Worm (Caenorhabditis elegans): ENCODE results near the gene mtm-5.

The mtm-5 gene

DNA sequence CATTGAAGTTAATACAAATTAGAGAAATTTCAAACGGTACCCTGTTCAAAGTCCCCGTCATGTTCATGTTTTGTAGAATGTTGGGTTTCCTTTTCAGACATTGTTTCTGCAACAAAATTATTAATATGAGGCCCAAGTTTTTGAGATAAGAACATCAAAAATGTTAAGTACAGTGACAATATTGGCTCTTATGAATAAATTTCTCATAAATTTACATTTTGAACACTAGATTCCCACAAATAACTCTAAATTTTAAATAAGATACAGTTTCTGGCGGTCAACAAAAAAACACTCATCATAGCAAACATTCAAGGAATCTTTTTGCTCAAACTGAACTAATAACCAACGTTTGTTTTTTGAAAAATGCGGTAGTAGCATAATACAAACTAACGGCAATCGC is 16.9 kb downstream of the mtm-5 start, which contains the start of gene H28G03.3:
H28G03.3 (minus strand) TSS at position 101 of the 400 bp plus-strand sequence.
- no peak for TF ChIP-seq sptf-1 (tag; optimal IDR thresholded peaks at IDR 0.05)
- no peak for TF ChIP-seq zip-8 (tag; optimal IDR thresholded peaks at IDR 0.05)
- no peak for TF ChIP-seq unc-39 (tag; optimal IDR thresholded peaks at IDR 0.05)
- no peak for TF ChIP-seq flh-1 (GFP tag; optimal IDR thresholded peaks at IDR 0.05)
- TF ChIP-seq drap-1 (GFP tag; optimal IDR thresholded peaks at IDR 0.05), result no peak
- TF ChIP-seq ces-1 (GFP tag; optimal IDR thresholded peaks at IDR 0.05), result no peak
- TF ChIP-seq sem-2 (GFP tag; optimal IDR thresholded peaks at IDR 0.05), result no peak
- TF ChIP-seq ham-2 (GFP tag; optimal IDR thresholded peaks at IDR 0.05), result no peak
- no peak for TF ChIP-seq tbx-8 (GFP tag; optimal IDR thresholded peaks at IDR 0.05)
- TF ChIP-seq snpc-4 (tag; optimal IDR thresholded peaks at IDR 0.05), result no peak
- TF ChIP-seq cnd-1 (tag; optimal IDR thresholded peaks at IDR 0.05), result no peak
- no peak for TF ChIP-seq lin-32 (GFP tag; optimal IDR thresholded peaks at IDR 0.05)

DNA sequence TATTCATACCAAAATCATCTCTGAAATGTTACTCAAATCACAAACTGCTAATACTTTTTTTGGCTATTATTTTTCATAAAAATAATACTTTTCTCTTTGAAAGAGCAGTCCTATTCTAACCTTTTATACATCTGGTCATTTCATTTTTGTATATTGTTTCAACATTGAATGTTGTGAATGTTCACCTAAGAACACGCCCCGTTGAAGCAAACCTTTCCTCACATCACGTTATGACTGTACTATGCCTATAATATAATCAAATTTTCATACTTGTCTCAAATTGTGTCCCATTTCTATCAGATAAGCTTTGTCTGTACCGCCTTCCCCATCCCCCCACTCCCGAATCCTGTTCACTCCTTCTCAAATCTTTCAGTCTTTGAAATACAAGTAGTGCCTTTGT is 24.9 kb downstream of the mtm-5 start:
- no peak for TF ChIP-seq ces-1 (GFP tag; optimal IDR thresholded peaks at IDR 0.05)
- no peak for TF ChIP-seq nhr-2 (tag; optimal IDR thresholded peaks at IDR 0.05)
- no peak for TF ChIP-seq snpc-4 (tag; optimal IDR thresholded peaks at IDR 0.05)
- TF ChIP-seq ceh-43 (GFP tag; optimal IDR thresholded peaks at IDR 0.05), result no peak
- no peak for TF ChIP-seq bed-3 (GFP tag; optimal IDR thresholded peaks at IDR 0.05)
- no peak for TF ChIP-seq mep-1 (tag; optimal IDR thresholded peaks at IDR 0.05)
- TF ChIP-seq hlh-1 (tag; optimal IDR thresholded peaks at IDR 0.05), result no peak
- no peak for TF ChIP-seq nhr-28 (tag; optimal IDR thresholded peaks at IDR 0.05)

DNA sequence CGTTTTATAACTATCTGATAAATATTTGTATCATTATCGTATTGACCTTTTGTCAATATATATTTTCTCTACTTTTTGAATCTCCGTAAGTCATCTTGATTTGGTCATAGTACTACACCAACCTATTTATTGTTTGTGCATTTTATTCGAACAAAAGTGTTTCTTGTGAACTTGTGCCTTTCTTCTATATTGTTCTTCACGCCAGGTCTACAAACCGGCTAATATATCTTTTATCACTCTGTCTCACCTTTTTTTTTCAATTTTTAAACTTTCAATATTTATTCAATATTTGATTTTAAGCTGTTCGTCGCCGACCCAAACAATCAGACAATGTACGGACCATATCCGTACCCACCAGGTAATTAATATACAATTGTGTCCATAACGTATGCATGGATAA is 27.1 kb downstream of the mtm-5 start, which contains the start of gene hrpa-2:
hrpa-2 (plus strand) TSS at position 301 of the 400 bp plus-strand sequence.
- no peak for TF ChIP-seq ceh-39 (tag; optimal IDR thresholded peaks at IDR 0.05)

DNA sequence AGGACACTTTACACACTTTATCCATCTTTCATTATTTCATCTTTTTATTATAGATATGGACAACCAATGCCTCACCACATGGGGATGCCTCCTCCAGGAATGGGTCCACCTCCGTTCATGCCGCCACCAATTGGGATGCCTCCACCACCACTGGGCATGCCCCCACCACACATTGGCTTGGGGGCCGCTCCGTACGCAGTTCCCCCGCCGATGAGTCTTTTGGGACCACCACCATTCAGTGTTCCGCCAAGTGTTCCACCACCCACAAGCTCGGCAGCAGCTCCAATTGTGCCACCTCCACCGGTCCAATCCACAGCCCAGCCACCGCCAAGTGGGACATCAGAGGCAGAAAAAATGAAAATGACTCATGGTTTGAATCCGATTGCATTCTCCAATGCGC is 28.4 kb downstream of the mtm-5 start:
- TF ChIP-seq M03D4.4 (tag; optimal IDR thresholded peaks at IDR 0.05) (no peak), ceh-43 (GFP tag; optimal IDR thresholded peaks at IDR 0.05) (no peak), cnd-1 (tag; optimal IDR thresholded peaks at IDR 0.05) (no peak), ham-2 (GFP tag; optimal IDR thresholded peaks at IDR 0.05) (no peak), unc-62 (GFP tag; optimal IDR thresholded peaks at IDR 0.05) (no peak), pha-4 (tag; optimal IDR thresholded peaks at IDR 0.05) (no peak), mls-2 (tag; optimal IDR thresholded peaks at IDR 0.05) (no peak), elt-1 (tag; optimal IDR thresholded peaks at IDR 0.05; ENCODE audit: borderline replicate concordance, insufficient read depth) (no peak), mep-1 (tag; optimal IDR thresholded peaks at IDR 0.05) (no peak), hlh-1 (tag; optimal IDR thresholded peaks at IDR 0.05) (no peak), lsy-2 (tag; optimal IDR thresholded peaks at IDR 0.05) (no peak), nhr-76 (tag; optimal IDR thresholded peaks at IDR 0.05) (no peak), sem-2 (GFP tag; optimal IDR thresholded peaks at IDR 0.05) (no peak), ces-1 (GFP tag; optimal IDR thresholded peaks at IDR 0.05) (no peak), bed-3 (GFP tag; optimal IDR thresholded peaks at IDR 0.05) (no peak)

DNA sequence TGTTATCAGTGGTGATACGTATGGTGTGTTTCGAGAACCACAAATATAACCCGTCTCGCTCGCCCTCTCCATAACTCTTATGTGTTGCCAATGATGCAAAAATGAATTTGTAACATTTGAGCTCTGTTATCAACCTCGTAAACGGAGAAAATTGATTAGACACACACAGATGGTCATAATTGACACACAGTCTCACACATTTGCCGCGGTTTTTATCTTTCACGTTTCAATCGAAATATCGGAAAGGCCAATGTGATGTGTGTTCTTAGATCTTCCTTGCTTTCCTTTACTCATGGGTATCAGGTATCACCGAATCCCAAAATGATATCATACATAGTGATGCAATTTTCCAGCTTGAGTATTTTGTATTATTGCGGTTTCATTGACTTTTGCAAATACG is 29.6 kb downstream of the mtm-5 start:
- TF ChIP-seq tbx-8 (GFP tag; optimal IDR thresholded peaks at IDR 0.05) (no peak), ces-1 (GFP tag; optimal IDR thresholded peaks at IDR 0.05) (no peak), ceh-39 (tag; optimal IDR thresholded peaks at IDR 0.05) (no peak), elt-1 (tag; optimal IDR thresholded peaks at IDR 0.05; ENCODE audit: borderline replicate concordance, insufficient read depth) (no peak), hlh-1 (tag; optimal IDR thresholded peaks at IDR 0.05) (no peak), unc-39 (tag; optimal IDR thresholded peaks at IDR 0.05) (no peak), pha-4 (tag; optimal IDR thresholded peaks at IDR 0.05) (no peak), drap-1 (GFP tag; optimal IDR thresholded peaks at IDR 0.05) (no peak), unc-120 (tag; optimal IDR thresholded peaks at IDR 0.05; ENCODE audit: poor library complexity, severe bottlenecking) (no peak), mls-2 (tag; optimal IDR thresholded peaks at IDR 0.05) (no peak), ceh-83 (GFP tag; optimal IDR thresholded peaks at IDR 0.05) (no peak), ceh-43 (GFP tag; optimal IDR thresholded peaks at IDR 0.05) (no peak), flh-1 (GFP tag; optimal IDR thresholded peaks at IDR 0.05) (no peak), zip-8 (tag; optimal IDR thresholded peaks at IDR 0.05) (no peak), mep-1 (tag; optimal IDR thresholded peaks at IDR 0.05) (no peak), snpc-4 (tag; optimal IDR thresholded peaks at IDR 0.05) (no peak), lsy-2 (tag; optimal IDR thresholded peaks at IDR 0.05) (no peak), blmp-1 (tag; optimal IDR thresholded peaks at IDR 0.05) (no peak)

Measured in whole organism, mixed stage, embryonic.